Worm (Caenorhabditis elegans) whole organism, mixed stage, embryonic: ENCODE results near the gene ptp-3.

Source experiments
- M03D4.4 ChIP-seq: sonication (generic microtip); optimal IDR thresholded peaks from 2 replicates; lab custom pipeline; 2017; ENCODE audit warnings: mild to moderate bottlenecking, missing genetic modification characterization, missing compliant biosample characterization
- blmp-1 ChIP-seq: fragments of 150-350 bp; optimal IDR thresholded peaks from 2 replicates; lab custom pipeline; 2014; ENCODE audit warnings: missing biosample characterization, missing genetic modification characterization
- ceh-39 ChIP-seq: fragments of 150-350 bp; optimal IDR thresholded peaks from 2 replicates; lab custom pipeline; 2014; ENCODE audit warnings: missing biosample characterization, missing genetic modification characterization
- ceh-43 ChIP-seq: fragments of 200-800 bp; sonication (Bioruptor generic); optimal IDR thresholded peaks from 2 replicates; lab custom pipeline; 2018; ENCODE audit warnings: mild to moderate bottlenecking, missing genetic modification characterization, moderate library complexity, missing compliant biosample characterization
- ces-1 ChIP-seq: fragments of 150-350 bp; optimal IDR thresholded peaks from 2 replicates; lab custom pipeline; 2014; ENCODE audit warnings: missing biosample characterization, missing genetic modification reagents, missing genetic modification characterization
- elt-1 ChIP-seq: sonication (generic microtip); optimal IDR thresholded peaks from 2 replicates; lab custom pipeline; 2017; ENCODE audit warnings: missing genetic modification characterization, mild to moderate bottlenecking, missing compliant biosample characterization, antibody characterized with exemption, moderate library complexity, borderline replicate concordance; ENCODE audit not compliant: insufficient read depth
- elt-3 ChIP-seq: fragments of 150-350 bp; optimal IDR thresholded peaks from 2 replicates; lab custom pipeline; 2014; ENCODE audit warnings: missing biosample characterization, missing genetic modification characterization
- lin-13 ChIP-seq: fragments of 150-350 bp; optimal IDR thresholded peaks from 2 replicates; lab custom pipeline; 2014; ENCODE audit warnings: missing biosample characterization, missing genetic modification characterization
- lsy-2 ChIP-seq: fragments of 150-350 bp; optimal IDR thresholded peaks from 2 replicates; lab custom pipeline; 2014; ENCODE audit warnings: missing biosample characterization, missing genetic modification characterization
- mab-5 ChIP-seq: fragments of 150-350 bp; optimal IDR thresholded peaks from 2 replicates; lab custom pipeline; 2014; ENCODE audit warnings: missing biosample characterization, missing genetic modification characterization
- mls-2 ChIP-seq: sonication (generic microtip); optimal IDR thresholded peaks from 2 replicates; lab custom pipeline; 2016; ENCODE audit warnings: mild to moderate bottlenecking, missing genetic modification characterization, moderate library complexity, missing compliant biosample characterization
- nhr-12 ChIP-seq: fragments of 150-350 bp; optimal IDR thresholded peaks from 2 replicates; lab custom pipeline; 2014; ENCODE audit warnings: missing biosample characterization, missing genetic modification characterization
- nhr-2 ChIP-seq: fragments of 150-350 bp; optimal IDR thresholded peaks from 2 replicates; lab custom pipeline; 2014; ENCODE audit warnings: missing biosample characterization, missing genetic modification characterization
- nhr-237 ChIP-seq: fragments of 150-350 bp; optimal IDR thresholded peaks from 2 replicates; lab custom pipeline; 2014; ENCODE audit warnings: missing biosample characterization, missing genetic modification characterization
- snpc-4 ChIP-seq: fragments of 150-350 bp; optimal IDR thresholded peaks from 2 replicates; lab custom pipeline; 2014; ENCODE audit warnings: missing biosample characterization, missing genetic modification characterization
- unc-39 ChIP-seq: fragments of 150-350 bp; optimal IDR thresholded peaks from 2 replicates; lab custom pipeline; 2014; ENCODE audit warnings: missing biosample characterization, missing genetic modification characterization
- unc-62 ChIP-seq: fragments of 150-350 bp; optimal IDR thresholded peaks from 2 replicates; lab custom pipeline; 2014; ENCODE audit warnings: missing biosample characterization, missing genetic modification reagents, missing genetic modification characterization
- zip-8 ChIP-seq: fragments of 150-350 bp; optimal IDR thresholded peaks from 2 replicates; lab custom pipeline; 2014; ENCODE audit warnings: missing biosample characterization, missing genetic modification characterization
- ztf-11 ChIP-seq: fragments of 150-350 bp; optimal IDR thresholded peaks from 2 replicates; lab custom pipeline; 2014; ENCODE audit warnings: missing biosample characterization, missing genetic modification characterization

ptp-3 gene

DNA sequence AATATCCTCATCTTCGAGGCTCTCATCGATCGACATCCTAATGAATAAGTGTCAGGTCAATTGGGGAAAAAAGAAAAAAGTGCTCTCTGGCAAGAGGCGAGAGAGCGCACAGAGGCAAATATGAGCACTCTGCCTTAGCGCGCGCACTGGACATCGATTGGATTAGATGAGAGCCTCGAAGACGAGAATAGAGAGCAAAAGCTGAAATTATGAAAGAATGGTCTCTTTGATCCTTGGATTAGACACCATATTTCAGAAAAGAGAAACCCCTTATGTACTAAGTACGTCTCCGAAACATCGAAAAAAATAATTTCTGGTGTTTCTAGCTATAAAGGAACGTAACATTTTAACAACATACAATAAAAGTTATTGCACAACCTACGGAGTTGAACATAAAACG lies 79.9 kb downstream of the ptp-3 start, which contains the start of gene F45E10.2:
Gene F45E10.2 (minus strand): TSS at position 101 of the 400 bp plus-strand sequence.
- TF ChIP-seq ztf-11 (tag; lab: Kevin White, UChicago) (no peak), nhr-12 (no peak), ces-1 (GFP tag; lab: Kevin White, UChicago) (no peak), unc-39 (no peak), blmp-1 (tag; lab: Kevin White, UChicago) (no peak), mab-5 (tag; lab: Kevin White, UChicago) (no peak), ceh-39 (no peak), zip-8 (tag; lab: Kevin White, UChicago) (no peak), mls-2 (tag; lab: Kevin White, UChicago) (no peak), M03D4.4 (tag; lab: Kevin White, UChicago) (no peak), nhr-2 (tag; lab: Kevin White, UChicago) (no peak), unc-62 (no peak), nhr-237 (tag; lab: Kevin White, UChicago) (no peak), lin-13 (tag; lab: Kevin White, UChicago) (no peak), snpc-4 (tag; lab: Kevin White, UChicago) (no peak)

DNA sequence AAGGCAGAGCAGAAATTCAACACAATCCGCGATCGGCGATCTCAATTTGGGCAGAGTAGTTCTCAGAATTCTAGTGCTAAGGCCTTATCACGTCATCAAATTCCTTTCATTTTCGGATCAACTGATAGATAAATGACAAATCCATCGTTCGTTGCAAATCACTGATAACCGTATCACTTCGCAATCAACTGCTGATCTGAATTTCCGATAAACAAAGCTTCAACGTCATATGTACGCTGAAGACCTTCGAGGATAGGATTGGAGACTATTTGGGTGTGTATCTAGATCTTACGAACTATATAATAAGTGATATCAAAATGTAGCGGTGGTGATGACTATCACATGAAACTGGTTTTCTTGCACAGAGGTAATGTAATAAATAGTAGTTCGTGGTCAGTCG lies 81.9 kb downstream of the ptp-3 start:
- no peak for TF ChIP-seq snpc-4 (tag; lab: Kevin White, UChicago)
- TF ChIP-seq ces-1 (GFP tag; lab: Kevin White, UChicago): no peak
- no peak for TF ChIP-seq ceh-43 (GFP tag; lab: Kevin White, UChicago)
- peak; percentile 43 for TF ChIP-seq elt-3 (tag; lab: Kevin White, UChicago)
- TF ChIP-seq lsy-2: no peak
- no peak for TF ChIP-seq nhr-12
- TF ChIP-seq elt-1 (tag; lab: Kevin White, UChicago): peak; percentile 77
- TF ChIP-seq, all 35 proteins: peak for 2
